Worm (Caenorhabditis elegans): ENCODE measurements around the gene W04B5.6.

DNA sequence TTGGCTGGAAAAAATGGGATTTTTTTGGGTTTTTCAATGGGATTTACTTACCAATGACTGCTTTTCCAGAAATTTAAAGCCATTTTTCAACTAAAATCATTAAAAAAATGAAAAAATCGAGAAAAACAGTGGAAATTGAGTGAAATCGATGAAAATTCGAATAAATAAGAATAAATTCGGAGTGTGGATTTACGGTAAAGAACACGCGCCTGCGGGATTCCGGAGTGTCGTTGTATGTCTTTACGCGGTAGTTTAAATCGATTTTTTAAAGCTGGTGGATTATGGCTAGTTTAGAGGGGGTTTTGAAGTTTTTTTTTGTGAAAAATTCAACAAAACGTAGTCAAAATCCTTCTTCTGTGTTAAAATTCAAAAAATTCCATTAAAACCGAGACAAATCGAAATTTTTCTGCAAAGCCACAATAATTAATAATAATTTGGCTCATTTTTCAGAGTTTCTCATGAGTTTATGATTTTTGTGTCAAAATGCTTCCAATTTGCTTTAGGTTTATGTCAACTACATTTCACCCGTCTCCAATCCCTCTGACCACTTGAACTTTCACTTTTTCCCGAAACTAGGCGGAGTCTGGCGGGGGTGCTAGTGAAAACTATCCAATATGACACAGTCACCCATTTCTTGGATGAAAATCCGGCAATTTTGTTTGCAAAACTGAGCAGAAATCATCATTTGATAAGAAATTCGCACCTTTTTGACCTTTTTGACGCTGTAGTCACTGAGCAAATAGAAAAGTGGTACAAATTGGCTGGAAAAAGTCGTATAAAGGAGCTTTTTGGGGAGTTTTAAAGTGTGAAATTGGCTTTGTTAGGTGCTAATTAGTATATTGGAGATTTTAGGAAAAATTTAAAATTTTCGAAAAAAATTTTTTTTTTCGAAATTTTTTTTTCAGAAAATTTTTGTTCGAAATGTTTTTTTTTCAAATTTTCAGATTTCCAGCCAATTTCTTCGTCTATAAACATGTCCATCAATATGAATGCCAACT lies 33.8 kb downstream of the W04B5.6 start, which contains the start of the genes cic-1 and strm-1:
- TF ChIP-seq pha-4 (tag; optimal IDR thresholded peaks at IDR 0.05) = peak; percentile 56
- no peak for TF ChIP-seq unc-62 (GFP tag; optimal IDR thresholded peaks at IDR 0.05)
- TF ChIP-seq ztf-11 (tag; optimal IDR thresholded peaks at IDR 0.05) = no peak
- TF ChIP-seq ama-1 (optimal IDR thresholded peaks at IDR 0.05) = no peak
